Fruit fly (Drosophila melanogaster) whole organism, adult: Measurements from ENCODE around the gene tin.

Experiments
- CG12768 ChIP-seq: fragments of 200-800 bp; sonication (Bioruptor generic); optimal IDR thresholded peaks from 2 replicates; lab custom pipeline; 2017; ENCODE audit warnings: missing biosample characterization, missing genetic modification characterization, mild to moderate bottlenecking, moderate library complexity, missing genetic modification reagents
- CG1620 ChIP-seq: fragments of 200-800 bp; sonication (Bioruptor generic); optimal IDR thresholded peaks from 2 replicates; lab custom pipeline; 2016; ENCODE audit warnings: missing biosample characterization, missing genetic modification characterization
- CG5204 ChIP-seq: fragments of 200-800 bp; sonication (Bioruptor generic); optimal IDR thresholded peaks from 2 replicates; lab custom pipeline; 2016; ENCODE audit warnings: missing biosample characterization, missing genetic modification characterization
- Crg-1 ChIP-seq: fragments of 200-800 bp; sonication (Bioruptor generic); optimal IDR thresholded peaks from 2 replicates; lab custom pipeline; 2016; ENCODE audit warnings: missing biosample characterization, missing genetic modification characterization
- Hr96 ChIP-seq: fragments of 200-800 bp; sonication (Bioruptor generic); optimal IDR thresholded peaks from 2 replicates; lab custom pipeline; 2016; ENCODE audit warnings: missing biosample characterization, missing genetic modification characterization
- cic ChIP-seq: fragments of 200-800 bp; sonication (Bioruptor generic); optimal IDR thresholded peaks from 2 replicates; lab custom pipeline; 2017; ENCODE audit warnings: missing biosample characterization, mild to moderate bottlenecking, missing genetic modification characterization, moderate library complexity
- kay ChIP-seq: fragments of 200-800 bp; sonication (Bioruptor generic); peaks from one replicate; lab custom pipeline; 2016; ENCODE audit warnings: missing biosample characterization, missing genetic modification characterization, borderline replicate concordance

- TF ChIP-seq CG1620 (GFP tag; lab: Kevin White, UChicago) (no peak), kay (GFP tag; lab: Kevin White, UChicago) (no peak), CG5204 (GFP tag; lab: Kevin White, UChicago) (no peak), Hr96 (no peak), Crg-1 (no peak), cic (GFP tag; lab: Kevin White, UChicago) (no peak), CG12768 (GFP tag; lab: Kevin White, UChicago) (no peak)
Measured at dm6 chr3R:21392221-21392620, 13.4 kb downstream of the tin start.
